Worm (Caenorhabditis elegans) whole organism, L4/young adult: ENCODE measurements around the gene col-167.

ENCODE experiments used
- W03F9.2 ChIP-seq: fragments of 150-350 bp; optimal IDR thresholded peaks from 2 replicates; lab custom pipeline; 2014; ENCODE audit warnings: missing biosample characterization, missing genetic modification characterization
- dao-5 ChIP-seq: sonication (generic microtip); optimal IDR thresholded peaks from 2 replicates; lab custom pipeline; 2016; ENCODE audit warnings: missing genotype, missing genetic modification characterization, moderate library complexity, missing compliant biosample characterization
- him-1 ChIP-seq: sonication (generic microtip); optimal IDR thresholded peaks from 2 replicates; lab custom pipeline; 2016; ENCODE audit warnings: missing genotype, missing genetic modification reagents, missing genetic modification characterization, missing compliant biosample characterization

The col-167 gene

DNA sequence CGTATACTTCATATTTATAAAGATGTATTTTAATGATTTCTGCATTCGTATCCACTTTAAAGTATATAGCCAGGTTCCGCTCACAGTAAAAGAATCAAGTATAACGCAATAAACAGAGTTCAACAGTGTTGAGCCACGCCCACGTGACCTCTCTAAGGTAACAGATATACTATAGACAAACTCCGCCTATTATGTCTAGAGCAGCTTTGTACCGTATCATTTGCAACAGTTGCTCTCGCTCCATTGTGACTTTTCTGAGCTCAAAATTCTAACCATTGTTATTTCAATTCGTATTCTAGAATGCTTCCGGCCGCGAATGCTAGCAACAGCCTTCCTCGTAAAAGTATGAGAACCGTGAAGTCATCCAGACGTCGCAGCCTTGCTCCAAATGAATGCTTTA lies 50.1 kb downstream of the col-167 start, which contains the start of gene C03B1.17:
C03B1.17 (plus strand) TSS at position 301 of the 400 bp plus-strand sequence.
- no peak for TF ChIP-seq dao-5 (tag; lab: Kevin White, UChicago)
- TF ChIP-seq W03F9.2 = no peak
- no peak for TF ChIP-seq him-1
